Fruit fly (Drosophila melanogaster): ENCODE measurements around the gene bib.

The bib gene

dm6 chr2L:9954696-9955095 is 29.7 kb upstream of the bib start:
- TF ChIP-seq CG8301 (tag; optimal IDR thresholded peaks at IDR 0.05): no peak
- TF ChIP-seq gl (tag; optimal IDR thresholded peaks at IDR 0.05): no peak
- no peak for TF ChIP-seq CG17806 (tag; optimal IDR thresholded peaks at IDR 0.05)
- TF ChIP-seq D1 (tag; optimal IDR thresholded peaks at IDR 0.05): no peak
- no peak for TF ChIP-seq CG15710 (tag; optimal IDR thresholded peaks at IDR 0.05)
- no peak for TF ChIP-seq CG32121 (GFP tag; IDR thresholded peaks at IDR 0.05)
- no peak for TF ChIP-seq CG8159 (tag; optimal IDR thresholded peaks at IDR 0.05)
- no peak for TF ChIP-seq Pif1A (GFP tag; optimal IDR thresholded peaks at IDR 0.05)
- no peak for TF ChIP-seq Ets98B (GFP tag; IDR thresholded peaks at IDR 0.05)
- TF ChIP-seq EcR (GFP tag; optimal IDR thresholded peaks at IDR 0.05): no peak
- no peak for TF ChIP-seq CG14655 (GFP tag; optimal IDR thresholded peaks at IDR 0.05)
- no peak for TF ChIP-seq CG34367 (tag; optimal IDR thresholded peaks at IDR 0.05)

DNA sequence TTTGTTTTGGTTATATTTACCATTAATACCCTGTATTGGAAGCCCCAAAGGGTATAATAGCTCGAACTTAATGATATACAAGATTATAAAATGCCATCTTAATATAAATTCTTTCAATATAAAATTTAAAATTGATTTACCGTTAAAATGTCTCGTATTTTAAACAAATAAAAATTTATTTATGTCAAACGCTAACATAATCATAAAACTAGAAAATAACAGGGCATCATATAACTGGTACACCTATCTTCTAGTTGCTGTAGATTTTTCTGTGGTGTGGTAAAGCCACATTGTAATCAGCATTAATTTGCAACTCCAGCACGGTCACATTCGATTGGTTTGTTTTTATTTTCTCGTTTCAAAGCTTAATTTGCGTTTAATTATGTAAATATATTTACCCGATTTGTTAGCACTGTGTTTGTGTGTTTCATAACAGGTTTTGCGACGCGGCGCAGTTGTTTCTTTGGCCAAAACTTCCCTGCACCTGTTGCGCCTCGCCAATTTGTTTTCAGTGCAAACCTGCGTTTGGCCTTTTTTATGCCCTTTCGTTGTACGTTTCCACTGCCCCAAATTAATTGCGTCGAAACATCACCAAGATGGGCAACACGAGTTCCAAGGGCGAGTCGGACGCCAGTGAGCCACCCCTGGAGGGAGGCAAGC is 27.3 kb upstream of the bib start, which contains the start of the genes CG4658 and CG5846:
Gene CG4658 (plus strand): TSS at position 140 of the 660 bp plus-strand sequence.
Gene CG5846 (minus strand): TSS at position 245 of the 660 bp plus-strand sequence.
- TF ChIP-seq rn (GFP tag; IDR thresholded peaks at IDR 0.05): peak; percentile 91
- TF ChIP-seq D1 (tag; optimal IDR thresholded peaks at IDR 0.05): no peak
- 0 out of 2 replicates have a peak, but pooled peaks have one; percentile 35 for TF ChIP-seq CG10348 (GFP tag; IDR thresholded peaks at IDR 0.05)
- no peak for TF ChIP-seq CG13204 (GFP tag; optimal IDR thresholded peaks at IDR 0.05)
- no peak for TF ChIP-seq fd96Ca (GFP tag; IDR thresholded peaks at IDR 0.05)
- no peak for TF ChIP-seq CG14655 (GFP tag; optimal IDR thresholded peaks at IDR 0.05)
- peak; percentile 94 for TF ChIP-seq CG9948 (tag; optimal IDR thresholded peaks at IDR 0.05)
- peak; percentile 95 for TF ChIP-seq CG8159 (tag; optimal IDR thresholded peaks at IDR 0.05)
- TF ChIP-seq CG17806 (tag; optimal IDR thresholded peaks at IDR 0.05): peak; percentile 95
- peak; percentile 94 for TF ChIP-seq CG4496 (GFP tag; IDR thresholded peaks at IDR 0.05)
- peak; percentile 63 for TF ChIP-seq gl (tag; optimal IDR thresholded peaks at IDR 0.05)
- no peak for TF ChIP-seq Pif1A (GFP tag; optimal IDR thresholded peaks at IDR 0.05)
- peak; percentile 87 for TF ChIP-seq Snoo (tag; optimal IDR thresholded peaks at IDR 0.05)
- TF ChIP-seq Ets98B (GFP tag; IDR thresholded peaks at IDR 0.05): peak; percentile 89
- TF ChIP-seq CG15710 (tag; optimal IDR thresholded peaks at IDR 0.05): peak; percentile 90
- peak; percentile 90 for TF ChIP-seq CG8301 (tag; optimal IDR thresholded peaks at IDR 0.05)
- no peak for TF ChIP-seq Pif1B (GFP tag; optimal IDR thresholded peaks at IDR 0.05)
- TF ChIP-seq CG32121 (GFP tag; IDR thresholded peaks at IDR 0.05): peak; percentile 94
- peak; percentile 89 for TF ChIP-seq CG34367 (tag; optimal IDR thresholded peaks at IDR 0.05)
- peak; percentile 32 for TF ChIP-seq EcR (GFP tag; optimal IDR thresholded peaks at IDR 0.05)
- peak; percentile 91 for TF ChIP-seq CG12605 (GFP tag; IDR thresholded peaks at IDR 0.05)

DNA sequence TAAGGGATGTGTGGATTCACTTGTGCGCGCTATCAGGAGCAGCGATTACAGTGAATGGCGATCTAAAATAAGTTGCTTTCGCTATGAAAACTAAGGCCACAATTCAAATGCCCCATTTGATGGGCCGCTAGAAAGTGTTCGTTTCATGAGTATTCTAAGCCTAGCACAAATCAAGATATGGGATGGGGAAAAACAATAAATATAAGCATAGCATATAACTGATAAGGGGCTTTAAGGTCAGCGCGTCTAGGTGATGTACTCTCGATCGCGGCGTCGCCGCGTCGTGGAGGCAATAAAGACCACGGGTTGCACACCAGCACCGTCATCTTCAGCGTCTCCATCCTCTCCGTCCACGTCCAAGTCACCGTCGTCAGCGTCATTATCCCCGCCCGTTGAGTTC is 23.7 kb upstream of the bib start:
- peak; percentile 47 for TF ChIP-seq EcR (GFP tag; optimal IDR thresholded peaks at IDR 0.05)
- no peak for TF ChIP-seq CG8159 (tag; optimal IDR thresholded peaks at IDR 0.05)

DNA sequence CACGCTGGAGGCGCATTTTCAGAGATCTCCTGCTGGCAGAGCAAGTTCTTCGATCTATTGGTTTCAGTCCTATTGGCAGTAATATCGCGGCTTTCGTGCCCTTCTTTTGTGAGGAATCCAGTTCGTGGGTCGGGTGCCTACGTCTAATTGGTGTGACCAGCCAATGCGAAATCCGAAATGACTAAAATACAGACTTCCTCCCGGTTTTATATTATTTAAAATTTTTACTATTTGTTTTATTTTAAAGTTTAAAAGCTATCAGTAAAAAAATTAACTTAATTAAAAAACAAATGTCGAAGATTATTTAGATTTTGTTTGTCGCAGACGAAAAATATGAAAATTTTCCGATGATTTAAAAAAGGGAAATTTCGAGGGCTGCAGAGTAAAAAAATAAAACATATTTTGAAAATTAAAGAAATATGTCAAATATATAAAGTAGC is 20.8 kb upstream of the bib start, which contains the start of gene CG5850:
Gene CG5850 (minus strand): TSS at position 347 of the 440 bp plus-strand sequence.
- TF ChIP-seq CG17806 (tag; optimal IDR thresholded peaks at IDR 0.05) (peak; percentile 0), CG14655 (GFP tag; optimal IDR thresholded peaks at IDR 0.05) (no peak), CG8159 (tag; optimal IDR thresholded peaks at IDR 0.05) (peak; percentile 7), CG9948 (tag; optimal IDR thresholded peaks at IDR 0.05) (no peak)

dm6 chr2L:9966983-9967737 is 17.3 kb upstream of the bib start, which contains the start of the genes Dref and RpL13:
Gene Dref (minus strand): TSS chr2L:9967229.
Gene RpL13 (plus strand): TSS chr2L:9967313.
- TF ChIP-seq CG15710 (tag; optimal IDR thresholded peaks at IDR 0.05) (peak; percentile 74), CG17806 (tag; optimal IDR thresholded peaks at IDR 0.05) (peak; percentile 38), CG10348 (GFP tag; IDR thresholded peaks at IDR 0.05) (no peak), CG34367 (tag; optimal IDR thresholded peaks at IDR 0.05) (peak; percentile 76), EcR (GFP tag; optimal IDR thresholded peaks at IDR 0.05) (peak; percentile 11), CG8159 (tag; optimal IDR thresholded peaks at IDR 0.05) (peak; percentile 60), CG9948 (tag; optimal IDR thresholded peaks at IDR 0.05) (peak; percentile 24), Ets98B (GFP tag; IDR thresholded peaks at IDR 0.05) (peak; percentile 49), CG32121 (GFP tag; IDR thresholded peaks at IDR 0.05) (peak; percentile 35; the same call in 1 of the 2 replicates), Snoo (tag; optimal IDR thresholded peaks at IDR 0.05) (peak; percentile 89), rn (GFP tag; IDR thresholded peaks at IDR 0.05) (no peak), Pif1B (GFP tag; optimal IDR thresholded peaks at IDR 0.05) (no peak), CG8301 (tag; optimal IDR thresholded peaks at IDR 0.05) (peak; percentile 51), Pif1A (GFP tag; optimal IDR thresholded peaks at IDR 0.05) (no peak), CG4496 (GFP tag; IDR thresholded peaks at IDR 0.05) (peak; percentile 86), CG12605 (GFP tag; IDR thresholded peaks at IDR 0.05) (peak; percentile 77), CG14655 (GFP tag; optimal IDR thresholded peaks at IDR 0.05) (no peak), CG13204 (GFP tag; optimal IDR thresholded peaks at IDR 0.05) (no peak), D1 (tag; optimal IDR thresholded peaks at IDR 0.05) (no peak), gl (tag; optimal IDR thresholded peaks at IDR 0.05) (peak; percentile 78), fd96Ca (GFP tag; IDR thresholded peaks at IDR 0.05) (peak; percentile 57)
